Worm (Caenorhabditis elegans): ENCODE measurements around the gene F36H1.12.

DNA sequence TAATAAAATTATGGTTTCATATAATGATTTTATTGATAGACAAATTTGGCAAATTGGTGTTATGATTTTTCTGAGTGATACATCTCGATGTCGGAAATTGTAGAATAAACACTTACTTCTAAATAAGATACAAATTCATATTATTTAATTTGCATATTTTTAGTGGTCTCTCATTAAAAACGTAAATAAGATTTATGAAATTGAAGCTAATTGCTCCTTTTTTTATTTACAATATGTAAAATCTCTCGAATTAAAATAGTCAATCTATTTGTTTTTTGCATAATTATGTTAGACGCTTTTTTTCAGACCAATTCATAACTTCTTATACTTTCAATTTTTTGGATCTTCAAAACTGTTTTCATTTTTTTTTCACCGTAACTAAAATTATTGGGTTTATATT is 21.2 kb downstream of the F36H1.12 start, which contains the start of gene hrg-6:
- peak; percentile 36 for TF ChIP-seq zag-1 (tag; optimal IDR thresholded peaks at IDR 0.05)
- TF ChIP-seq ama-1 (optimal IDR thresholded peaks at IDR 0.05), result no peak
- TF ChIP-seq fkh-10 (GFP tag; optimal IDR thresholded peaks at IDR 0.05), result no peak
- TF ChIP-seq ztf-11 (tag; optimal IDR thresholded peaks at IDR 0.05), result no peak
- no peak for TF ChIP-seq nhr-237 (tag; optimal IDR thresholded peaks at IDR 0.05)
- no peak for TF ChIP-seq snpc-4 (tag; optimal IDR thresholded peaks at IDR 0.05)
- no peak for TF ChIP-seq jun-1 (tag; optimal IDR thresholded peaks at IDR 0.05)
